Fruit fly (Drosophila melanogaster) whole organism, pupa: ENCODE measurements around the gene CG43980.
A peak's percentile ranks its signal among the peaks of the same experiment; 100 is the strongest.

Experiments used
- CG10348 ChIP-seq: fragments of 200-800 bp; sonication (Bioruptor generic); IDR thresholded peaks from 2 replicates; pipeline ENCODE4 v1.3.6; 2022; ENCODE audit warnings: missing biosample characterization, missing genetic modification characterization
- CG12605 ChIP-seq: fragments of 200-800 bp; sonication (Bioruptor generic); IDR thresholded peaks from 2 replicates; pipeline ENCODE4 v1.3.6; 2022; ENCODE audit warnings: missing biosample characterization, missing genetic modification characterization
- CG13204 ChIP-seq: fragments of 200-800 bp; sonication (Bioruptor generic); optimal IDR thresholded peaks from 2 replicates; lab custom pipeline; 2018; ENCODE audit warnings: missing biosample characterization, mild to moderate bottlenecking, missing genetic modification characterization, moderate library complexity
- CG14655 ChIP-seq: fragments of 200-800 bp; sonication (Bioruptor generic); optimal IDR thresholded peaks from 3 replicates; lab custom pipeline; 2017; ENCODE audit warnings: mild to moderate bottlenecking, missing biosample characterization, missing genetic modification reagents, missing genetic modification characterization
- CG15710 ChIP-seq: fragments of 200-800 bp; sonication (Bioruptor generic); optimal IDR thresholded peaks from 2 replicates; lab custom pipeline; 2018; ENCODE audit warnings: missing biosample characterization, mild to moderate bottlenecking, missing genetic modification characterization, moderate library complexity
- CG17806 ChIP-seq: fragments of 200-800 bp; sonication (Bioruptor generic); optimal IDR thresholded peaks from 2 replicates; lab custom pipeline; 2018; ENCODE audit warnings: missing biosample characterization, mild to moderate bottlenecking, missing genetic modification characterization, moderate library complexity
- CG32121 ChIP-seq: fragments of 200-800 bp; sonication (Bioruptor generic); IDR thresholded peaks from 2 replicates; pipeline ENCODE4 v1.3.6; 2022; ENCODE audit warnings: missing biosample characterization, missing genetic modification characterization
- CG34367 ChIP-seq: fragments of 200-800 bp; sonication (Bioruptor generic); optimal IDR thresholded peaks from 2 replicates; lab custom pipeline; 2018; ENCODE audit warnings: missing biosample characterization, mild to moderate bottlenecking, missing genetic modification characterization
- CG4496 ChIP-seq: fragments of 200-800 bp; sonication (Bioruptor generic); IDR thresholded peaks from 3 replicates; pipeline ENCODE4 v1.3.6; 2022; ENCODE audit warnings: missing biosample characterization, missing genetic modification characterization
- CG8159 ChIP-seq: fragments of 200-800 bp; sonication (Bioruptor generic); optimal IDR thresholded peaks from 3 replicates; lab custom pipeline; 2018; ENCODE audit warnings: missing biosample characterization, mild to moderate bottlenecking, missing genetic modification characterization, moderate library complexity
- CG8301 ChIP-seq: fragments of 200-800 bp; sonication (Bioruptor generic); optimal IDR thresholded peaks from 2 replicates; lab custom pipeline; 2018; ENCODE audit warnings: missing biosample characterization, mild to moderate bottlenecking, missing genetic modification characterization
- CG9948 ChIP-seq: fragments of 200-800 bp; sonication (Bioruptor generic); optimal IDR thresholded peaks from 2 replicates; lab custom pipeline; 2018; ENCODE audit warnings: missing biosample characterization, mild to moderate bottlenecking, missing genetic modification characterization, moderate library complexity
- D1 ChIP-seq: fragments of 200-800 bp; sonication (Bioruptor generic); optimal IDR thresholded peaks from 2 replicates; lab custom pipeline; 2018; ENCODE audit warnings: missing biosample characterization, mild to moderate bottlenecking, missing genetic modification characterization, moderate library complexity
- EcR ChIP-seq: fragments of 200-800 bp; sonication (Bioruptor generic); optimal IDR thresholded peaks from 3 replicates; lab custom pipeline; 2019; ENCODE audit warnings: missing biosample characterization, missing genetic modification characterization, mild to moderate bottlenecking, moderate library complexity, missing genetic modification reagents
- Ets98B ChIP-seq: fragments of 200-800 bp; sonication (Bioruptor generic); IDR thresholded peaks from 2 replicates; pipeline ENCODE4 v1.3.6; 2022; ENCODE audit warnings: missing biosample characterization, missing genetic modification characterization
- Pif1A ChIP-seq: fragments of 200-800 bp; sonication (Bioruptor generic); optimal IDR thresholded peaks from 3 replicates; lab custom pipeline; 2016; ENCODE audit warnings: missing biosample characterization, missing genetic modification characterization
- Pif1B ChIP-seq: fragments of 200-800 bp; sonication (Bioruptor generic); optimal IDR thresholded peaks from 3 replicates; lab custom pipeline; 2016; ENCODE audit warnings: missing biosample characterization, missing genetic modification characterization
- Snoo ChIP-seq: fragments of 200-800 bp; sonication (Bioruptor generic); optimal IDR thresholded peaks from 3 replicates; lab custom pipeline; 2017; ENCODE audit warnings: missing biosample characterization, mild to moderate bottlenecking, missing genetic modification characterization, inconsistent platforms
- fd96Ca ChIP-seq: fragments of 200-800 bp; sonication (Bioruptor generic); IDR thresholded peaks from 3 replicates; pipeline ENCODE4 v1.3.6; 2022; ENCODE audit warnings: missing biosample characterization, missing genetic modification characterization
- gl ChIP-seq: fragments of 200-800 bp; sonication (Bioruptor generic); optimal IDR thresholded peaks from 2 replicates; lab custom pipeline; 2018; ENCODE audit warnings: missing biosample characterization, mild to moderate bottlenecking, missing genetic modification characterization
- rn ChIP-seq: fragments of 200-800 bp; sonication (Bioruptor generic); IDR thresholded peaks from 2 replicates; pipeline ENCODE4 v1.3.6; 2022; ENCODE audit warnings: missing biosample characterization, missing genetic modification characterization

Gene CG43980

DNA sequence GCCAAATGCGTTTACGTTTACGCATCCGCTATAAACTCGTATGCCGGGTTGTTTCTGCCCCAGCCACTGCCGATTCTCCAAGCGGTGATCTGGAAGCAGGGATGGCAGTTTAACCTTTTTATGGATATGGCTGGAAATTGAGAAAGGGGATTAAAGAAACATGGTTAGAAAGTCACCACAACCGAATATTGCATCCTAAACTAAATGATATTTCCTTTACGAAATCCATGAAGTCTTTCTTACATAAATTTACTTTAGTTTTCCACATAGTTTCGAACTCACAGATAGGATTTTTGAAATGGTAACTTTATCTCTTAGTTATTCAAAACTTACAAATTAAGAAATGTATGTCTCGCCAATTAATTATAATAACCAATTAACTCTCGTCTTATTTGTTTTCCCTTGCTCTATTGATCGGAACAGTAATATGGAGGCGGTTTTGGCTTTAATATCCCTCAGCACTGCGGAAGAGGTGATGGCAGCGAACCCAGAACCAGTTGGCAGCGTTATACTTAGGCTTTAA lies 43.9 kb downstream of the CG43980 start:
- TF ChIP-seq CG34367 (tag; lab: Kevin White, UChicago): no peak
- TF ChIP-seq CG12605 (GFP tag; lab: Robert Waterston, UW): no peak
- no peak for TF ChIP-seq CG9948 (tag; lab: Kevin White, UChicago)
- no peak for TF ChIP-seq fd96Ca
- no peak for TF ChIP-seq gl
- no peak for TF ChIP-seq CG4496 (GFP tag; lab: Robert Waterston, UW)
- TF ChIP-seq EcR: no peak
- no peak for TF ChIP-seq Pif1A (GFP tag; lab: Kevin White, UChicago)
- TF ChIP-seq CG32121 (GFP tag; lab: Robert Waterston, UW): no peak
- no peak for TF ChIP-seq CG8159 (tag; lab: Kevin White, UChicago)
- TF ChIP-seq CG17806 (tag; lab: Kevin White, UChicago): no peak
- no peak for TF ChIP-seq D1 (tag; lab: Kevin White, UChicago)
- no peak for TF ChIP-seq CG15710 (tag; lab: Kevin White, UChicago)
- TF ChIP-seq Snoo (tag; lab: Kevin White, UChicago): no peak
- TF ChIP-seq CG10348 (GFP tag; lab: Robert Waterston, UW): no peak
- TF ChIP-seq CG13204 (GFP tag; lab: Kevin White, UChicago): no peak
- no peak for TF ChIP-seq CG14655 (GFP tag; lab: Kevin White, UChicago)
- TF ChIP-seq Ets98B (GFP tag; lab: Robert Waterston, UW): no peak

DNA sequence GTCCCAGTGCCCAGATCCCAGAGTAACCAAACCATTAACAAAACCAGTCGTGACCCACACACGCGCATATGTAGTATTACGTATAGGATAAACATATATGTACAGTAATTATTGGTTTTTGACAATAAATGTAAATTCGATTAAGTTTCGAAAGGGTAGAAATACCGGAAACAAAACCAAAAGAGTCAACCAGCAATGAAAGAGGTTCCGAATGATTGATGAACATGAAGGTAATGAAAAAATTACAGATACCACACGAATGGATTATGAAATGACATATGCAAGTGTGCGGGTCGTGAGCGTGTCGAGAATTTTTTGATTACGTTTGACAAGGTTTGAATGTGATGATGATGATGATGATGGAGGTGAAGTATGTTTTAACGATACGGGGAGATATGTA lies 49.9 kb downstream of the CG43980 start:
- TF ChIP-seq EcR: no peak
- TF ChIP-seq CG8159 (tag; lab: Kevin White, UChicago): no peak
- TF ChIP-seq CG13204 (GFP tag; lab: Kevin White, UChicago): peak; percentile 0
- no peak for TF ChIP-seq fd96Ca
- no peak for TF ChIP-seq CG14655 (GFP tag; lab: Kevin White, UChicago)
- TF ChIP-seq CG9948 (tag; lab: Kevin White, UChicago): no peak
- TF ChIP-seq, all 21 proteins: peak for 1

- TF ChIP-seq CG32121 (GFP tag; lab: Robert Waterston, UW) (no peak), CG12605 (GFP tag; lab: Robert Waterston, UW) (no peak), EcR (peak; percentile 75), CG13204 (GFP tag; lab: Kevin White, UChicago) (peak; percentile 16)
Observed at dm6 chr3L:21700052-21700451, 55.3 kb downstream of the CG43980 start.

- TF ChIP-seq rn (GFP tag; lab: Robert Waterston, UW) (no peak), Ets98B (GFP tag; lab: Robert Waterston, UW) (no peak), Snoo (tag; lab: Kevin White, UChicago) (no peak), EcR (peak; percentile 66), fd96Ca (no peak), Pif1B (GFP tag; lab: Kevin White, UChicago) (no peak), CG14655 (GFP tag; lab: Kevin White, UChicago) (no peak)
Observed at dm6 chr3L:21700945-21701344, 56.2 kb downstream of the CG43980 start.

dm6 chr3L:21706144-21706926 lies 61.6 kb downstream of the CG43980 start, which contains the start of gene CG32447:
TSS of gene CG32447 (minus strand) at chr3L:21706365.
- peak; percentile 32 for TF ChIP-seq CG8301 (tag; lab: Kevin White, UChicago)
- no peak for TF ChIP-seq CG17806 (tag; lab: Kevin White, UChicago)
- TF ChIP-seq CG14655 (GFP tag; lab: Kevin White, UChicago): peak; percentile 45
- peak; percentile 6; the same call in 1 of the 2 replicates for TF ChIP-seq Ets98B (GFP tag; lab: Robert Waterston, UW)

DNA sequence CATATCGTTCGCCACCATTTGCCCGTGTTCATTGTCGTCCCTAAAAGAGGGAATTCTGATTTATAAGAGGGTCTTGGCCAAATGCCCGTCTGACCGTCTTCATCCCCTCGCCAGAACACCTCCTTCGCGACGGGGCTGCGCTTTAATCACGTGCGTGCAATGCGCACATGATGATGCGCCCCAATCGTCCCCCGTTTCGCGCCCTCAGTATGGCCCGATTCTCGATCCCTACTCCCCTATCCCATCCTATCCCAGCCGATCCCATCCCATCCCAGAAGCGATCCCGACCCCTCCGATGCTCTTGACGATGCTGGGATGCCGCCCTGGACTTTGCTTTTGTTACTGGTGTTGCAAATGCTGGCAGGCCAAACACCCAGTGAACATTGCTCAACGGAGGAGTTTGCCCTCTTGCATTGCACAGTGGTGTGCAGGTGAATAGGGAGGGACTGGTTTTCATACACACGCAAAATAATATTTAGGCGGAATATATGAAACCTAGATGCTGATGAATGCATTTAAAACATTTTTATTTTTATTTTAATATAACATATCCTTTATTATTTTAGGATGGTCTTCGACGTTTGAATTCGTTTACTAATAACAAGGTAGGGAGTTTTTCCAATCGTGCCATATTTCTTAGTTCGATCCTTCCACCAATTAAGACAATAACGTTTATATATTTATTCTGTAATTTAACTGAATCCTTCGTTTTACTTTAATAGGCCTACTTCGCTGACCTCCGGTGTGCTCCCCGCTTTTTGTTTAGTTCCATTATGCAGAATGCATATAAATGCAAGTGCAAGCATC lies 65.2 kb downstream of the CG43980 start:
- TF ChIP-seq Ets98B (GFP tag; lab: Robert Waterston, UW): no peak
- TF ChIP-seq rn (GFP tag; lab: Robert Waterston, UW): no peak
- TF ChIP-seq EcR: peak; percentile 74
- TF ChIP-seq D1 (tag; lab: Kevin White, UChicago): peak; percentile 89
- peak; percentile 92 for TF ChIP-seq CG8159 (tag; lab: Kevin White, UChicago)
- TF ChIP-seq CG34367 (tag; lab: Kevin White, UChicago): peak; percentile 77
- TF ChIP-seq Pif1B (GFP tag; lab: Kevin White, UChicago): peak; percentile 72
- no peak for TF ChIP-seq CG32121 (GFP tag; lab: Robert Waterston, UW)
- peak; percentile 82 for TF ChIP-seq CG17806 (tag; lab: Kevin White, UChicago)
- no peak for TF ChIP-seq CG10348 (GFP tag; lab: Robert Waterston, UW)
- peak; percentile 89 for TF ChIP-seq CG9948 (tag; lab: Kevin White, UChicago)
- peak; percentile 69 for TF ChIP-seq Snoo (tag; lab: Kevin White, UChicago)
- peak; percentile 55; the same call in 1 of the 3 replicates for TF ChIP-seq fd96Ca
- TF ChIP-seq CG8301 (tag; lab: Kevin White, UChicago): peak; percentile 80
- peak; percentile 12; the same call in 1 of the 3 replicates for TF ChIP-seq CG4496 (GFP tag; lab: Robert Waterston, UW)
- TF ChIP-seq Pif1A (GFP tag; lab: Kevin White, UChicago): peak; percentile 28
- TF ChIP-seq gl: peak; percentile 57
- no peak for TF ChIP-seq CG12605 (GFP tag; lab: Robert Waterston, UW)
- TF ChIP-seq CG15710 (tag; lab: Kevin White, UChicago): peak; percentile 87
- peak; percentile 64 for TF ChIP-seq CG13204 (GFP tag; lab: Kevin White, UChicago)
- TF ChIP-seq CG14655 (GFP tag; lab: Kevin White, UChicago): peak; percentile 91
